Worm (Caenorhabditis elegans) whole organism, young adult: ENCODE results near the gene spin-4.
A peak's percentile ranks its signal among the peaks of the same experiment; 100 is the strongest.

Source experiments
- B0035.1 ChIP-seq: sonication (generic microtip); optimal IDR thresholded peaks from 2 replicates; lab custom pipeline; 2016; ENCODE audit warnings: missing genetic modification characterization, mild to moderate bottlenecking, missing compliant biosample characterization, missing genotype, missing genetic modification reagents
- C17E4.6 ChIP-seq: fragments of 200-800 bp; sonication (Bioruptor generic); IDR thresholded peaks from 2 replicates; pipeline ENCODE4 v1.3.6; 2022; ENCODE audit warnings: missing genetic modification reagents, missing genetic modification characterization, missing compliant biosample characterization
- F39B2.1 ChIP-seq: fragments of 200-800 bp; sonication (Bioruptor generic); IDR thresholded peaks from 2 replicates; pipeline ENCODE4 v1.3.6; 2022; ENCODE audit warnings: missing genetic modification reagents, missing genetic modification characterization, missing compliant biosample characterization
- F49E8.2 ChIP-seq: sonication (generic microtip); optimal IDR thresholded peaks from 3 replicates; lab custom pipeline; 2017; ENCODE audit warnings: missing genetic modification characterization, mild to moderate bottlenecking, missing compliant biosample characterization, antibody characterized with exemption, moderate library complexity; ENCODE audit not compliant: insufficient read depth
- F55B11.4 ChIP-seq: sonication (generic microtip); optimal IDR thresholded peaks from 2 replicates; lab custom pipeline; 2016; ENCODE audit warnings: missing compliant biosample characterization, missing genetic modification characterization, borderline replicate concordance; ENCODE audit not compliant: insufficient read depth
- T07F8.4 ChIP-seq: sonication (generic microtip); optimal IDR thresholded peaks from 2 replicates; lab custom pipeline; 2016; ENCODE audit warnings: mild to moderate bottlenecking, missing genetic modification characterization, moderate library complexity, missing compliant biosample characterization
- T26A5.8 ChIP-seq: sonication (generic microtip); optimal IDR thresholded peaks from 2 replicates; lab custom pipeline; 2016; ENCODE audit warnings: missing genetic modification characterization, missing compliant biosample characterization
- Y67H2A.10 ChIP-seq: fragments of 200-800 bp; sonication (Bioruptor generic); conservative IDR thresholded peaks from 2 replicates; pipeline ENCODE4 v1.3.6; 2022; ENCODE audit warnings: missing genetic modification reagents, missing genetic modification characterization, missing compliant biosample characterization
- ama-1 ChIP-seq, 3 experiments: fragments of 150-350 bp in 1 of 3; sonication (generic microtip) in 2 of 3; optimal IDR thresholded peaks; 2 replicates each; lab custom pipeline; 2014 to 2018; ENCODE audit warnings: missing biosample characterization in 2 of 3, missing genetic modification characterization in 2 of 3, missing genetic modification reagents in 2 of 3
- aptf-2 ChIP-seq: fragments of 200-800 bp; sonication (Bioruptor generic); conservative IDR thresholded peaks from 2 replicates; pipeline ENCODE4 v1.3.6; 2022; ENCODE audit warnings: missing genetic modification reagents, missing genetic modification characterization, missing compliant biosample characterization
- atf-7 ChIP-seq: sonication (generic microtip); optimal IDR thresholded peaks from 2 replicates; lab custom pipeline; 2017; ENCODE audit warnings: mild to moderate bottlenecking, missing genetic modification characterization, missing compliant biosample characterization
- athp-1 ChIP-seq: sonication (generic microtip); optimal IDR thresholded peaks from 2 replicates; lab custom pipeline; 2017; ENCODE audit warnings: mild to moderate bottlenecking, missing genetic modification characterization, missing compliant biosample characterization
- attf-6 ChIP-seq: fragments of 200-800 bp; sonication (Bioruptor generic); IDR thresholded peaks from 2 replicates; pipeline ENCODE4 v1.3.6; 2022; ENCODE audit warnings: missing genetic modification reagents, missing genetic modification characterization, missing compliant biosample characterization
- bed-1 ChIP-seq: fragments of 200-800 bp; sonication (Bioruptor generic); IDR thresholded peaks from 2 replicates; pipeline ENCODE4 v1.3.6; 2022; ENCODE audit warnings: missing genetic modification reagents, missing genetic modification characterization, missing compliant biosample characterization
- ceh-27 ChIP-seq: fragments of 200-800 bp; sonication (Bioruptor generic); optimal IDR thresholded peaks from 2 replicates; lab custom pipeline; 2018; ENCODE audit warnings: mild to moderate bottlenecking, missing genetic modification characterization, moderate library complexity, missing compliant biosample characterization
- ceh-58 ChIP-seq: fragments of 200-800 bp; sonication (Bioruptor generic); IDR thresholded peaks from 2 replicates; pipeline ENCODE4 v1.3.6; 2022; ENCODE audit warnings: missing genetic modification characterization, missing compliant biosample characterization
- ceh-79 ChIP-seq: sonication (generic microtip); optimal IDR thresholded peaks from 2 replicates; lab custom pipeline; 2017; ENCODE audit warnings: mild to moderate bottlenecking, missing genetic modification characterization, missing compliant biosample characterization
- die-1 ChIP-seq: sonication (generic microtip); optimal IDR thresholded peaks from 2 replicates; lab custom pipeline; 2016; ENCODE audit warnings: missing genotype, mild to moderate bottlenecking, missing genetic modification characterization, missing compliant biosample characterization
- efl-1 ChIP-seq: fragments of 150-350 bp; optimal IDR thresholded peaks from 2 replicates; lab custom pipeline; 2014; ENCODE audit warnings: missing biosample characterization, missing genetic modification reagents, missing genetic modification characterization
- egrh-3 ChIP-seq: fragments of 200-800 bp; sonication (Bioruptor generic); IDR thresholded peaks from 2 replicates; pipeline ENCODE4 v1.3.6; 2022; ENCODE audit warnings: missing genetic modification reagents, missing genetic modification characterization, missing compliant biosample characterization
- hmg-20 ChIP-seq: fragments of 200-800 bp; sonication (Bioruptor generic); IDR thresholded peaks from 2 replicates; pipeline ENCODE4 v1.3.6; 2022; ENCODE audit warnings: missing genetic modification reagents, missing genetic modification characterization, missing compliant biosample characterization
- let-526 ChIP-seq: fragments of 200-800 bp; sonication (Bioruptor generic); IDR thresholded peaks from 2 replicates; pipeline ENCODE4 v1.3.6; 2022; ENCODE audit warnings: missing genetic modification reagents, missing genetic modification characterization, missing compliant biosample characterization
- lin-26 ChIP-seq: fragments of 200-800 bp; sonication (Bioruptor generic); IDR thresholded peaks from 2 replicates; pipeline ENCODE4 v1.3.6; 2022; ENCODE audit warnings: missing genetic modification reagents, missing genetic modification characterization, missing compliant biosample characterization
- lin-35 ChIP-seq, 3 experiments: fragments of 150-350 bp in 2 of 3; sonication (generic microtip) in 1 of 3; optimal IDR thresholded peaks; 2 replicates each; lab custom pipeline; 2014 to 2018; ENCODE audit warnings: missing biosample characterization in 3 of 3, missing genetic modification characterization in 3 of 3, missing genetic modification reagents in 3 of 3
- lin-54 ChIP-seq: fragments of 200-800 bp; sonication (Bioruptor generic); optimal IDR thresholded peaks from 2 replicates; lab custom pipeline; 2018; ENCODE audit warnings: mild to moderate bottlenecking, missing genetic modification characterization, missing compliant biosample characterization
- lir-1 ChIP-seq: fragments of 200-800 bp; sonication (Bioruptor generic); conservative IDR thresholded peaks from 2 replicates; pipeline ENCODE4 v1.3.6; 2022; ENCODE audit warnings: missing genetic modification reagents, missing genetic modification characterization, missing compliant biosample characterization
- lsl-1 ChIP-seq: fragments of 200-800 bp; sonication (Bioruptor generic); optimal IDR thresholded peaks from 2 replicates; lab custom pipeline; 2018; ENCODE audit warnings: mild to moderate bottlenecking, missing genetic modification characterization, moderate library complexity, missing compliant biosample characterization
- madf-3 ChIP-seq: fragments of 200-800 bp; sonication (Bioruptor generic); IDR thresholded peaks from 2 replicates; pipeline ENCODE4 v1.3.6; 2022; ENCODE audit warnings: missing genetic modification reagents, missing genetic modification characterization, missing compliant biosample characterization
- madf-6 ChIP-seq: fragments of 200-800 bp; sonication (Bioruptor generic); IDR thresholded peaks from 2 replicates; pipeline ENCODE4 v1.3.6; 2022; ENCODE audit warnings: missing genetic modification reagents, missing genetic modification characterization, missing compliant biosample characterization
- mes-4 ChIP-seq: sonication (generic microtip); optimal IDR thresholded peaks from 2 replicates; lab custom pipeline; 2016; ENCODE audit warnings: missing genotype, missing genetic modification characterization, missing compliant biosample characterization
- nfya-2 ChIP-seq: fragments of 200-800 bp; sonication (Bioruptor generic); IDR thresholded peaks from 2 replicates; pipeline ENCODE4 v1.3.6; 2022; ENCODE audit warnings: missing genetic modification reagents, missing genetic modification characterization, missing compliant biosample characterization
- nfyb-1 ChIP-seq: fragments of 200-800 bp; sonication (Bioruptor generic); IDR thresholded peaks from 2 replicates; pipeline ENCODE4 v1.3.6; 2022; ENCODE audit warnings: missing genetic modification reagents, missing genetic modification characterization, missing compliant biosample characterization
- nhr-179 ChIP-seq: sonication (generic microtip); optimal IDR thresholded peaks from 2 replicates; lab custom pipeline; 2016; ENCODE audit warnings: mild to moderate bottlenecking, missing genetic modification characterization, missing compliant biosample characterization
- nhr-90 ChIP-seq: sonication (generic microtip); optimal IDR thresholded peaks from 2 replicates; lab custom pipeline; 2016; ENCODE audit warnings: missing genotype, mild to moderate bottlenecking, missing genetic modification characterization, missing compliant biosample characterization
- pbrm-1 ChIP-seq: fragments of 200-800 bp; sonication (Bioruptor generic); IDR thresholded peaks from 2 replicates; pipeline ENCODE4 v1.3.6; 2022; ENCODE audit warnings: missing genetic modification reagents, missing genetic modification characterization, missing compliant biosample characterization
- rcor-1 ChIP-seq: fragments of 200-800 bp; sonication (Bioruptor generic); IDR thresholded peaks from 2 replicates; pipeline ENCODE4 v1.3.6; 2022; ENCODE audit warnings: missing genetic modification reagents, missing genetic modification characterization, missing compliant biosample characterization
- repo-1 ChIP-seq: sonication (generic microtip); optimal IDR thresholded peaks from 2 replicates; lab custom pipeline; 2017; ENCODE audit warnings: mild to moderate bottlenecking, missing genetic modification characterization, missing compliant biosample characterization
- snpc-1.3 ChIP-seq: sonication (generic microtip); optimal IDR thresholded peaks from 2 replicates; lab custom pipeline; 2017; ENCODE audit warnings: missing genetic modification characterization, mild to moderate bottlenecking, missing compliant biosample characterization, antibody characterized with exemption, moderate library complexity, missing genotype, missing genetic modification reagents; ENCODE audit not compliant: insufficient read depth
- snpc-3.4 ChIP-seq: sonication (generic microtip); optimal IDR thresholded peaks from 2 replicates; lab custom pipeline; 2017; ENCODE audit warnings: missing genetic modification characterization, mild to moderate bottlenecking, missing compliant biosample characterization, antibody characterized with exemption, moderate library complexity, missing genotype, missing genetic modification reagents
- somi-1 ChIP-seq: fragments of 200-800 bp; sonication (Bioruptor generic); optimal IDR thresholded peaks from 2 replicates; lab custom pipeline; 2018; ENCODE audit warnings: mild to moderate bottlenecking, missing genetic modification characterization, missing compliant biosample characterization
- tbp1 ChIP-seq: fragments of 200-800 bp; sonication (Bioruptor generic); optimal IDR thresholded peaks from 2 replicates; lab custom pipeline; 2018; ENCODE audit warnings: mild to moderate bottlenecking, missing genetic modification characterization, missing compliant biosample characterization
- tlf-1 ChIP-seq: fragments of 200-800 bp; sonication (Bioruptor generic); optimal IDR thresholded peaks from 2 replicates; lab custom pipeline; 2018; ENCODE audit warnings: mild to moderate bottlenecking, missing genetic modification characterization, missing compliant biosample characterization
- unc-130 ChIP-seq: sonication (generic microtip); optimal IDR thresholded peaks from 2 replicates; lab custom pipeline; 2016; ENCODE audit warnings: missing genetic modification reagents, missing genetic modification characterization, missing compliant biosample characterization
- zfh-2 ChIP-seq: fragments of 200-800 bp; sonication (Bioruptor generic); conservative IDR thresholded peaks from 2 replicates; pipeline ENCODE4 v1.3.6; 2022; ENCODE audit warnings: missing genetic modification reagents, missing genetic modification characterization, missing compliant biosample characterization
- ztf-18 ChIP-seq: sonication (generic microtip); optimal IDR thresholded peaks from 2 replicates; lab custom pipeline; 2016; ENCODE audit warnings: missing genotype, mild to moderate bottlenecking, missing genetic modification characterization, missing compliant biosample characterization
- ztf-3 ChIP-seq: fragments of 200-800 bp; sonication (Bioruptor generic); optimal IDR thresholded peaks from 2 replicates; lab custom pipeline; 2018; ENCODE audit warnings: mild to moderate bottlenecking, missing genetic modification characterization, missing compliant biosample characterization

The spin-4 gene

DNA sequence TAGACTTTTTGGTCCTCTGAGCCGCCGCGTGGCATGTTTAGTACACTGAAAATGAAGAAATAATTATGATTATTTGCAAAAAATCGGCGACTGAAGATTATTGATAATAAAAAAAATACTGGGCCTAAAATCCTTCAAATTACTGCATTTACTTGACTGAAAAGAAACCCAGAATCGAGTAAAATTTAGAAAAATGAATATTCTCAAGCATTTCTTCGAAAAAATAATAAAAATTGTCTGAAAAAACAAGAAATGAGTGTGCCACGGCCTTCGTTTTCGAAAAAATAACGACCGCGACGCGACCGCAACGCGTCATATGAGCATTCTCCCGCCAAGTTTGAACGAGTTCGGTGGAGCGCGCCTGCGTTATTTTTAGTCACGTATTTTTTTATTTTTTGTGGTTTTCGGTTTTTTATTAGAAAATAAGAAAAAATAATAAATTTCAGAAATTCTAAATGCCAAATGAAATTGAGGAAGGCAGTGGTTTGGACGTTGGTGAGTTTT, at the start of gene spin-4, which contains the start of gene rsp-3 (continued):
- no peak for TF ChIP-seq rcor-1 (GFP tag; lab: Robert Waterston, UW)
- peak; percentile 71 for TF ChIP-seq madf-6 (GFP tag; lab: Robert Waterston, UW)
- no peak for TF ChIP-seq F49E8.2
- TF ChIP-seq die-1 (tag; lab: Kevin White, UChicago) = no peak
- TF ChIP-seq snpc-1.3 = peak; percentile 57
- peak; percentile 8 for TF ChIP-seq tlf-1 (GFP tag; lab: Kevin White, UChicago)
- TF ChIP-seq ztf-18 (tag; lab: Kevin White, UChicago) = no peak
- no peak for TF ChIP-seq let-526 (GFP tag; lab: Robert Waterston, UW)
- TF ChIP-seq lir-1 (GFP tag; lab: Robert Waterston, UW) = no peak
- TF ChIP-seq zfh-2 (GFP tag; lab: Robert Waterston, UW) = no peak
- TF ChIP-seq F55B11.4 = no peak
- TF ChIP-seq lin-35 (GFP tag; optimal IDR thresholded peaks at IDR 0.05; lab: Kevin White, UChicago) = peak in 1 of 3 experiments; percentile 89
- no peak for TF ChIP-seq lin-26 (GFP tag; lab: Robert Waterston, UW)
- no peak for TF ChIP-seq hmg-20 (GFP tag; lab: Robert Waterston, UW)
- TF ChIP-seq B0035.1 (tag; lab: Kevin White, UChicago) = no peak
- TF ChIP-seq ceh-79 (tag; lab: Kevin White, UChicago) = no peak
- no peak for TF ChIP-seq F39B2.1 (GFP tag; lab: Robert Waterston, UW)
- TF ChIP-seq ceh-58 = no peak
- no peak for TF ChIP-seq athp-1 (tag; lab: Kevin White, UChicago)
- TF ChIP-seq pbrm-1 (GFP tag; lab: Robert Waterston, UW) = no peak
- TF ChIP-seq C17E4.6 (GFP tag; lab: Robert Waterston, UW) = no peak
- TF ChIP-seq madf-3 (GFP tag; lab: Robert Waterston, UW) = peak; percentile 99
- TF ChIP-seq bed-1 (GFP tag; lab: Robert Waterston, UW) = no peak
- peak; percentile 89 for TF ChIP-seq lin-54 (GFP tag; lab: Kevin White, UChicago)
- TF ChIP-seq ceh-27 (GFP tag; lab: Kevin White, UChicago) = peak; percentile 14
- no peak for TF ChIP-seq somi-1 (GFP tag; lab: Kevin White, UChicago)
- TF ChIP-seq attf-6 = no peak
- no peak for TF ChIP-seq nhr-179 (tag; lab: Kevin White, UChicago)
- peak; percentile 57 for TF ChIP-seq lsl-1 (GFP tag; lab: Kevin White, UChicago)
- no peak for TF ChIP-seq T07F8.4
- TF ChIP-seq T26A5.8 (tag; lab: Kevin White, UChicago) = no peak
- TF ChIP-seq aptf-2 (GFP tag; lab: Robert Waterston, UW) = no peak
- TF ChIP-seq nfyb-1 = no peak
- no peak for TF ChIP-seq repo-1 (tag; lab: Kevin White, UChicago)
- TF ChIP-seq atf-7 = no peak
- TF ChIP-seq unc-130 (GFP tag; lab: Kevin White, UChicago) = no peak
- TF ChIP-seq ama-1 (optimal IDR thresholded peaks at IDR 0.05; lab: Kevin White, UChicago) = no peak
- no peak for TF ChIP-seq ama-1 (GFP tag; optimal IDR thresholded peaks at IDR 0.05; lab: Kevin White, UChicago)
- TF ChIP-seq nfya-2 (GFP tag; lab: Robert Waterston, UW) = no peak
- TF ChIP-seq egrh-3 (GFP tag; lab: Robert Waterston, UW) = no peak; the same call in 1 of the 2 replicates
- no peak for TF ChIP-seq ztf-3
- peak; percentile 86 for TF ChIP-seq efl-1
- no peak for TF ChIP-seq nhr-90 (tag; lab: Kevin White, UChicago)
- TF ChIP-seq snpc-3.4 (tag; lab: Kevin White, UChicago) = peak; percentile 66
- TF ChIP-seq tbp1 = peak; percentile 36
- TF ChIP-seq Y67H2A.10 (GFP tag; lab: Robert Waterston, UW) = peak; percentile 58; the same call in 1 of the 2 replicates
- TF ChIP-seq mes-4 = no peak
